Fruit fly (Drosophila melanogaster) whole organism, embryonic: ENCODE data around the gene CG5214.
A peak's percentile ranks its signal among the peaks of the same experiment; 100 is the strongest.

Experiments
- Atf3 ChIP-seq: fragments of 200-800 bp; sonication (Bioruptor generic); optimal IDR thresholded peaks from 3 replicates; lab custom pipeline; 2016; ENCODE audit warnings: missing biosample characterization, missing genetic modification characterization
- CG10209 ChIP-seq: fragments of 200-800 bp; sonication (Bioruptor generic); optimal IDR thresholded peaks from 3 replicates; lab custom pipeline; 2017; ENCODE audit warnings: missing biosample characterization, mild to moderate bottlenecking, missing genetic modification characterization, missing genetic modification reagents
- CG10321 ChIP-seq: fragments of 200-800 bp; sonication (Bioruptor generic); IDR thresholded peaks from 2 replicates; pipeline ENCODE4 v1.3.6; 2022; ENCODE audit warnings: missing biosample characterization, missing genetic modification characterization
- CG10979 ChIP-seq: fragments of 200-800 bp; sonication (Bioruptor generic); optimal IDR thresholded peaks from 2 replicates; lab custom pipeline; 2018; ENCODE audit warnings: missing biosample characterization, mild to moderate bottlenecking, missing genetic modification characterization, moderate library complexity
- CG11456 ChIP-seq: fragments of 200-800 bp; sonication (Bioruptor generic); IDR thresholded peaks from 3 replicates; pipeline ENCODE4 v1.3.6; 2022; ENCODE audit warnings: missing biosample characterization, missing genetic modification characterization
- CG11504 ChIP-seq: fragments of 200-800 bp; sonication (Bioruptor generic); optimal IDR thresholded peaks from 3 replicates; lab custom pipeline; 2019; ENCODE audit warnings: missing biosample characterization, mild to moderate bottlenecking, missing genetic modification characterization, moderate library complexity
- CG1233 ChIP-seq: fragments of 200-800 bp; sonication (Bioruptor generic); optimal IDR thresholded peaks from 4 replicates; lab custom pipeline; 2018; ENCODE audit warnings: missing biosample characterization, mild to moderate bottlenecking, missing genetic modification characterization
- CG13123 ChIP-seq: fragments of 200-800 bp; sonication (Bioruptor generic); optimal IDR thresholded peaks from 2 replicates; lab custom pipeline; 2016; ENCODE audit warnings: missing biosample characterization, missing genetic modification characterization
- CG18262 ChIP-seq: fragments of 200-800 bp; optimal IDR thresholded peaks from 3 replicates; lab custom pipeline; 2019; ENCODE audit warnings: missing biosample characterization, mild to moderate bottlenecking, missing genetic modification characterization, moderate library complexity
- CG18619 ChIP-seq: fragments of 200-800 bp; sonication (Bioruptor generic); optimal IDR thresholded peaks from 3 replicates; lab custom pipeline; 2017; ENCODE audit warnings: missing biosample characterization, mild to moderate bottlenecking, missing genetic modification characterization
- CG2889 ChIP-seq: fragments of 200-800 bp; sonication (Bioruptor generic); IDR thresholded peaks from 3 replicates; pipeline ENCODE4 v1.3.6; 2022; ENCODE audit warnings: missing biosample characterization, missing genetic modification characterization
- CG31441 ChIP-seq: fragments of 200-800 bp; sonication (Bioruptor generic); IDR thresholded peaks from 2 replicates; pipeline ENCODE4 v1.3.6; 2022; ENCODE audit warnings: missing biosample characterization, missing genetic modification characterization
- CG4730 ChIP-seq: fragments of 200-800 bp; sonication (Bioruptor generic); IDR thresholded peaks from 2 replicates; pipeline ENCODE4 v1.3.6; 2022; ENCODE audit warnings: missing biosample characterization, missing genetic modification characterization
- CG5245 ChIP-seq: fragments of 200-800 bp; sonication (Bioruptor generic); optimal IDR thresholded peaks from 3 replicates; lab custom pipeline; 2016; ENCODE audit warnings: missing biosample characterization, missing genetic modification characterization
- CG7786 ChIP-seq: fragments of 200-800 bp; sonication (Bioruptor generic); optimal IDR thresholded peaks from 2 replicates; lab custom pipeline; 2016; ENCODE audit warnings: missing biosample characterization, missing genetic modification characterization
- CG8478 ChIP-seq: fragments of >200 bp; optimal IDR thresholded peaks from 2 replicates; lab custom pipeline; 2018
- CG8944 ChIP-seq: fragments of 200-800 bp; sonication (Bioruptor generic); optimal IDR thresholded peaks from 3 replicates; lab custom pipeline; 2016; ENCODE audit warnings: missing biosample characterization, missing genetic modification characterization
- CG9817 ChIP-seq: fragments of 200-800 bp; sonication (Bioruptor generic); optimal IDR thresholded peaks from 2 replicates; lab custom pipeline; 2018; ENCODE audit warnings: missing biosample characterization, mild to moderate bottlenecking, missing genetic modification characterization, moderate library complexity
- CTCF ChIP-seq: fragments of 200-800 bp; sonication (Bioruptor generic); optimal IDR thresholded peaks from 2 replicates; lab custom pipeline; 2017; ENCODE audit warnings: missing biosample characterization, mild to moderate bottlenecking, missing genetic modification characterization, moderate library complexity
- Dad ChIP-seq: fragments of 200-800 bp; sonication (Bioruptor generic); optimal IDR thresholded peaks from 3 replicates; lab custom pipeline; 2016; ENCODE audit warnings: missing biosample characterization, missing genetic modification characterization
- Doc2 ChIP-seq: fragments of 200-800 bp; sonication (Bioruptor generic); IDR thresholded peaks from 2 replicates; pipeline ENCODE4 v1.3.6; 2022; ENCODE audit warnings: missing biosample characterization, missing genetic modification characterization
- Dref ChIP-seq: fragments of 200-800 bp; sonication (Bioruptor generic); IDR thresholded peaks from 2 replicates; pipeline ENCODE4 v1.3.6; 2022; ENCODE audit warnings: missing biosample characterization, missing genetic modification characterization
- H2.0 ChIP-seq: fragments of 200-800 bp; sonication (Bioruptor generic); IDR thresholded peaks from 2 replicates; pipeline ENCODE4 v1.3.6; 2022; ENCODE audit warnings: missing biosample characterization, missing genetic modification characterization
- Hr51 ChIP-seq, 2 experiments: fragments of 200-800 bp; sonication (Bioruptor generic); optimal IDR thresholded peaks; 2 replicates in 1 of 2; 3 replicates in 1 of 2; lab custom pipeline; 2016 to 2018; ENCODE audit warnings: missing biosample characterization in 2 of 2, missing genetic modification characterization in 2 of 2, mild to moderate bottlenecking in 1 of 2, moderate library complexity in 1 of 2
- Lhr ChIP-seq: fragments of 200-800 bp; sonication (Bioruptor generic); optimal IDR thresholded peaks from 3 replicates; lab custom pipeline; 2017; ENCODE audit warnings: mild to moderate bottlenecking, missing biosample characterization, missing genetic modification reagents, missing genetic modification characterization
- Mes4 ChIP-seq: fragments of 200-800 bp; sonication (Bioruptor generic); optimal IDR thresholded peaks from 2 replicates; lab custom pipeline; 2016; ENCODE audit warnings: missing biosample characterization, missing genetic modification characterization
- Oli ChIP-seq: fragments of 200-800 bp; sonication (Bioruptor generic); optimal IDR thresholded peaks from 2 replicates; lab custom pipeline; 2018; ENCODE audit warnings: missing biosample characterization, mild to moderate bottlenecking, missing genetic modification characterization, moderate library complexity
- TFAM ChIP-seq: fragments of 200-800 bp; sonication (Bioruptor generic); optimal IDR thresholded peaks from 2 replicates; lab custom pipeline; 2017; ENCODE audit warnings: missing biosample characterization, missing genetic modification characterization, inconsistent platforms
- Tbp ChIP-seq: fragments of >200 bp; optimal IDR thresholded peaks from 2 replicates; lab custom pipeline; 2018; ENCODE audit warnings: missing biosample characterization, missing genetic modification characterization
- Vsx1 ChIP-seq: fragments of 200-800 bp; sonication (Bioruptor generic); optimal IDR thresholded peaks from 2 replicates; lab custom pipeline; 2017; ENCODE audit warnings: missing biosample characterization, mild to moderate bottlenecking, missing genetic modification characterization, missing genetic modification reagents
- YL-1 ChIP-seq: fragments of 200-800 bp; sonication (Bioruptor generic); optimal IDR thresholded peaks from 3 replicates; lab custom pipeline; 2017; ENCODE audit warnings: missing biosample characterization, mild to moderate bottlenecking, missing genetic modification characterization
- ab ChIP-seq: fragments of 200-800 bp; sonication (Bioruptor generic); optimal IDR thresholded peaks from 2 replicates; lab custom pipeline; 2016; ENCODE audit warnings: missing biosample characterization, missing genetic modification characterization
- ac ChIP-seq: fragments of 200-800 bp; sonication (Bioruptor generic); optimal IDR thresholded peaks from 3 replicates; lab custom pipeline; 2017; ENCODE audit warnings: missing biosample characterization, mild to moderate bottlenecking, missing genetic modification characterization
- ato ChIP-seq: fragments of 200-800 bp; sonication (Bioruptor generic); IDR thresholded peaks from 2 replicates; pipeline ENCODE4 v1.3.6; 2022; ENCODE audit warnings: missing biosample characterization, missing genetic modification characterization; ENCODE audit not compliant: partially characterized antibody
- bab2 ChIP-seq: fragments of 200-800 bp; sonication (Bioruptor generic); optimal IDR thresholded peaks from 2 replicates; lab custom pipeline; 2016; ENCODE audit warnings: missing biosample characterization, missing genetic modification characterization
- bcd ChIP-seq: fragments of 200-800 bp; sonication (Bioruptor generic); optimal IDR thresholded peaks from 2 replicates; lab custom pipeline; 2017; ENCODE audit warnings: missing biosample characterization, mild to moderate bottlenecking, missing genetic modification characterization
- cwo ChIP-seq: fragments of 200-800 bp; sonication (Bioruptor generic); optimal IDR thresholded peaks from 3 replicates; lab custom pipeline; 2017; ENCODE audit warnings: missing biosample characterization, missing genetic modification characterization, mild to moderate bottlenecking, moderate library complexity, missing genetic modification reagents
- disco-r ChIP-seq: fragments of 200-800 bp; sonication (Bioruptor generic); optimal IDR thresholded peaks from 2 replicates; lab custom pipeline; 2016; ENCODE audit warnings: missing biosample characterization, missing genetic modification characterization
- ems ChIP-seq: fragments of 200-800 bp; sonication (Bioruptor generic); optimal IDR thresholded peaks from 3 replicates; lab custom pipeline; 2016; ENCODE audit warnings: missing biosample characterization, missing genetic modification characterization
- her ChIP-seq: fragments of 200-800 bp; sonication (Bioruptor generic); optimal IDR thresholded peaks from 2 replicates; lab custom pipeline; 2016; ENCODE audit warnings: missing biosample characterization, missing genetic modification characterization
- hkb ChIP-seq, 2 experiments: fragments of 200-800 bp in 1 of 2; fragments of >200 bp in 1 of 2; sonication (Bioruptor generic) in 1 of 2; IDR thresholded peaks in 1 of 2; optimal IDR thresholded peaks in 1 of 2; 2 replicates each; pipeline versions ENCODE4 v1.3.6 to Lab custom; 2017 to 2022; ENCODE audit warnings: missing biosample characterization in 1 of 2, missing genetic modification characterization in 1 of 2
- mld ChIP-seq: fragments of 200-800 bp; sonication (Bioruptor generic); IDR thresholded peaks from 3 replicates; pipeline ENCODE4 v1.3.6; 2022; ENCODE audit warnings: missing biosample characterization, missing genetic modification characterization; ENCODE audit not compliant: partially characterized antibody
- nerfin-2 ChIP-seq: fragments of 200-800 bp; sonication (Bioruptor generic); IDR thresholded peaks from 2 replicates; pipeline ENCODE4 v1.3.6; 2022; ENCODE audit warnings: missing biosample characterization, missing genetic modification characterization; ENCODE audit not compliant: partially characterized antibody
- pb ChIP-seq: fragments of 200-800 bp; sonication (Bioruptor generic); optimal IDR thresholded peaks from 3 replicates; lab custom pipeline; 2016; ENCODE audit warnings: missing biosample characterization, missing genetic modification characterization
- pho ChIP-seq: fragments of 200-800 bp; sonication (Bioruptor generic); optimal IDR thresholded peaks from 2 replicates; lab custom pipeline; 2016; ENCODE audit warnings: missing biosample characterization, missing genetic modification characterization
- prd ChIP-seq, 3 experiments: fragments of >200 bp in 2 of 3; fragments of 200-800 bp in 1 of 3; sonication (Bioruptor generic) in 1 of 3; optimal IDR thresholded peaks in 2 of 3; IDR thresholded peaks in 1 of 3; 2 replicates in 2 of 3; 3 replicates in 1 of 3; pipeline versions ENCODE4 v1.3.6 to Lab custom; 2017 to 2022; ENCODE audit warnings: missing biosample characterization in 1 of 3, missing genetic modification characterization in 1 of 3
- tgo ChIP-seq: fragments of 200-800 bp; sonication (Bioruptor generic); IDR thresholded peaks from 3 replicates; pipeline ENCODE4 v1.3.6; 2022; ENCODE audit warnings: missing biosample characterization, missing genetic modification characterization
- tll ChIP-seq, 2 experiments: fragments of 200-800 bp in 1 of 2; fragments of >200 bp in 1 of 2; sonication (Bioruptor generic) in 1 of 2; optimal IDR thresholded peaks; 2 replicates each; lab custom pipeline; 2017 to 2019; ENCODE audit warnings: missing biosample characterization in 2 of 2, missing genetic modification characterization in 2 of 2, mild to moderate bottlenecking in 1 of 2, moderate library complexity in 1 of 2
- ttk ChIP-seq: fragments of 200-800 bp; sonication (Bioruptor generic); IDR thresholded peaks from 2 replicates; pipeline ENCODE4 v2.1.2; 2022; ENCODE audit warnings: missing biosample characterization, missing genetic modification characterization
- tup ChIP-seq: fragments of 200-800 bp; sonication (Bioruptor generic); optimal IDR thresholded peaks from 2 replicates; lab custom pipeline; 2016; ENCODE audit warnings: missing biosample characterization, mild to moderate bottlenecking, missing genetic modification characterization, moderate library complexity
- z ChIP-seq: fragments of 200-800 bp; sonication (Bioruptor generic); IDR thresholded peaks from 3 replicates; pipeline ENCODE4 v1.3.6; 2022; ENCODE audit warnings: missing biosample characterization, missing genetic modification characterization
- zfh1 ChIP-seq: fragments of 200-800 bp; sonication (Bioruptor generic); IDR thresholded peaks from 3 replicates; pipeline ENCODE4 v1.3.6; 2022; ENCODE audit warnings: missing biosample characterization, missing genetic modification characterization

CG5214 gene

dm6 chr3R:11234918-11235371 lies 9.2 kb upstream of the CG5214 start, which contains the start of the genes Arfip and CG17721 (continued):
- TF ChIP-seq zfh1 (GFP tag; lab: Robert Waterston, UW) (no peak), CG7786 (GFP tag; lab: Kevin White, UChicago) (no peak), CG11456 (GFP tag; lab: Robert Waterston, UW) (no peak), CG8478 (lab: Kevin White, UChicago) (no peak), cwo (GFP tag; lab: Kevin White, UChicago) (no peak), pb (GFP tag; lab: Kevin White, UChicago) (no peak), ems (GFP tag; lab: Kevin White, UChicago) (no peak), Dad (GFP tag; lab: Kevin White, UChicago) (no peak), tgo (GFP tag; lab: Robert Waterston, UW) (no peak), mld (GFP tag; lab: Robert Waterston, UW) (no peak), CG2889 (GFP tag; lab: Robert Waterston, UW) (no peak), CG8944 (no peak), CG18619 (GFP tag; lab: Kevin White, UChicago) (no peak), Oli (tag; lab: Kevin White, UChicago) (no peak), ab (no peak), Tbp (no peak), bab2 (GFP tag; lab: Kevin White, UChicago) (no peak), tup (GFP tag; lab: Kevin White, UChicago) (no peak), ac (GFP tag; lab: Kevin White, UChicago) (no peak), CG13123 (GFP tag; lab: Kevin White, UChicago) (no peak), CG11504 (tag; lab: Kevin White, UChicago) (no peak), z (GFP tag; lab: Robert Waterston, UW) (no peak), CG10979 (no peak), CG9817 (no peak), Mes4 (no peak), CG10209 (GFP tag; lab: Kevin White, UChicago) (no peak), her (GFP tag; lab: Kevin White, UChicago) (no peak), nerfin-2 (GFP tag; lab: Robert Waterston, UW) (no peak), H2.0 (GFP tag; lab: Robert Waterston, UW) (no peak), YL-1 (GFP tag; lab: Kevin White, UChicago) (peak; percentile 55), Doc2 (GFP tag; lab: Robert Waterston, UW) (no peak), Atf3 (GFP tag; lab: Kevin White, UChicago) (no peak), CG1233 (no peak), Vsx1 (GFP tag; lab: Kevin White, UChicago) (no peak), ato (GFP tag; lab: Robert Waterston, UW) (no peak), disco-r (GFP tag; lab: Kevin White, UChicago) (no peak), pho (GFP tag; lab: Kevin White, UChicago) (no peak), Hr51 (GFP tag; optimal IDR thresholded peaks at IDR 0.05; lab: Kevin White, UChicago) (no peak), CTCF (GFP tag; lab: Kevin White, UChicago) (no peak), ttk (GFP tag; lab: Robert Waterston, UW) (no peak), CG5245 (GFP tag; lab: Kevin White, UChicago) (no peak), prd (optimal IDR thresholded peaks at IDR 0.05; lab: Kevin White, UChicago) (no peak), prd (GFP tag; IDR thresholded peaks at IDR 0.05; lab: Robert Waterston, UW) (no peak), CG10321 (GFP tag; lab: Robert Waterston, UW) (no peak), CG4730 (GFP tag; lab: Robert Waterston, UW) (no peak), hkb (optimal IDR thresholded peaks at IDR 0.05; lab: Kevin White, UChicago) (peak; percentile 70), hkb (GFP tag; IDR thresholded peaks at IDR 0.05; lab: Robert Waterston, UW) (no peak), TFAM (GFP tag; lab: Kevin White, UChicago) (no peak), CG31441 (GFP tag; lab: Robert Waterston, UW) (no peak), CG18262 (tag; lab: Kevin White, UChicago) (no peak), bcd (GFP tag; lab: Kevin White, UChicago) (no peak), Dref (GFP tag; lab: Robert Waterston, UW) (no peak), tll (GFP tag; optimal IDR thresholded peaks at IDR 0.05; lab: Kevin White, UChicago) (no peak), Lhr (GFP tag; lab: Kevin White, UChicago) (peak; percentile 72)
